Worm (Caenorhabditis elegans) whole organism, L2 larva: ENCODE results near the gene npp-20.

Experiments
- C34F6.9 ChIP-seq: fragments of 150-350 bp; optimal IDR thresholded peaks from 2 replicates; lab custom pipeline; 2014; ENCODE audit warnings: missing biosample characterization, missing genetic modification characterization
- Y55F3AM.14 ChIP-seq: fragments of 200-800 bp; sonication (Bioruptor generic); optimal IDR thresholded peaks from 2 replicates; lab custom pipeline; 2018; ENCODE audit warnings: mild to moderate bottlenecking, missing genetic modification characterization, missing compliant biosample characterization
- alr-1 ChIP-seq: fragments of 150-350 bp; optimal IDR thresholded peaks from 2 replicates; lab custom pipeline; 2014; ENCODE audit warnings: missing biosample characterization, missing genetic modification characterization
- ama-1 ChIP-seq: fragments of 150-350 bp; optimal IDR thresholded peaks from 2 replicates; lab custom pipeline; 2018; ENCODE audit warnings: inconsistent platforms
- blmp-1 ChIP-seq: sonication (generic microtip); optimal IDR thresholded peaks from 2 replicates; lab custom pipeline; 2017; ENCODE audit warnings: missing genetic modification characterization, mild to moderate bottlenecking, missing compliant biosample characterization, antibody characterized with exemption, moderate library complexity; ENCODE audit not compliant: insufficient read depth
- ceh-82 ChIP-seq: fragments of 150-350 bp; optimal IDR thresholded peaks from 2 replicates; lab custom pipeline; 2014; ENCODE audit warnings: missing biosample characterization, missing genetic modification characterization
- crh-2 ChIP-seq: sonication (generic microtip); optimal IDR thresholded peaks from 2 replicates; lab custom pipeline; 2017; ENCODE audit warnings: missing biosample characterization, missing genetic modification characterization
- dmd-4 ChIP-seq: sonication (generic microtip); optimal IDR thresholded peaks from 2 replicates; lab custom pipeline; 2017; ENCODE audit warnings: missing biosample characterization, missing genetic modification characterization
- egl-27 ChIP-seq: sonication (generic microtip); optimal IDR thresholded peaks from 3 replicates; lab custom pipeline; 2017; ENCODE audit warnings: missing biosample characterization, missing genetic modification reagents, missing genetic modification characterization
- elt-1 ChIP-seq: fragments of 150-350 bp; optimal IDR thresholded peaks from 2 replicates; lab custom pipeline; 2014; ENCODE audit warnings: missing biosample characterization, missing genetic modification characterization
- fos-1 ChIP-seq: fragments of 150-350 bp; optimal IDR thresholded peaks from 2 replicates; lab custom pipeline; 2014; ENCODE audit warnings: missing biosample characterization, missing genetic modification characterization
- lin-11 ChIP-seq: fragments of 150-350 bp; sonication (generic microtip); optimal IDR thresholded peaks from 2 replicates; lab custom pipeline; 2014; ENCODE audit warnings: missing biosample characterization, missing genetic modification characterization, inconsistent platforms, mixed read lengths
- lin-39 ChIP-seq: fragments of 150-350 bp; optimal IDR thresholded peaks from 2 replicates; lab custom pipeline; 2014; ENCODE audit warnings: missing biosample characterization, missing genetic modification reagents, missing genetic modification characterization
- lsy-2 ChIP-seq, 2 experiments: fragments of 150-350 bp in 1 of 2; sonication (generic microtip) in 1 of 2; optimal IDR thresholded peaks; 2 replicates each; lab custom pipeline; 2014 to 2017; ENCODE audit warnings: missing biosample characterization in 2 of 2, missing genetic modification characterization in 2 of 2
- mab-5 ChIP-seq: fragments of 150-350 bp; optimal IDR thresholded peaks from 2 replicates; lab custom pipeline; 2014; ENCODE audit warnings: missing biosample characterization, missing genetic modification characterization
- nhr-11 ChIP-seq: fragments of 150-350 bp; optimal IDR thresholded peaks from 2 replicates; lab custom pipeline; 2014; ENCODE audit warnings: missing biosample characterization, missing genetic modification characterization
- nhr-12 ChIP-seq: fragments of 150-350 bp; optimal IDR thresholded peaks from 2 replicates; lab custom pipeline; 2014; ENCODE audit warnings: missing biosample characterization, missing genetic modification characterization
- nhr-129 ChIP-seq: fragments of 150-350 bp; optimal IDR thresholded peaks from 2 replicates; lab custom pipeline; 2014; ENCODE audit warnings: missing biosample characterization, missing genetic modification characterization
- nhr-21 ChIP-seq: fragments of 150-350 bp; optimal IDR thresholded peaks from 2 replicates; lab custom pipeline; 2014; ENCODE audit warnings: missing biosample characterization, missing genetic modification characterization
- nhr-23 ChIP-seq: fragments of 150-350 bp; optimal IDR thresholded peaks from 2 replicates; lab custom pipeline; 2014; ENCODE audit warnings: missing biosample characterization, missing genetic modification reagents, missing genetic modification characterization
- nhr-25 ChIP-seq: fragments of 150-350 bp; sonication (generic microtip); optimal IDR thresholded peaks from 3 replicates; lab custom pipeline; 2014; ENCODE audit warnings: missing biosample characterization, missing genetic modification characterization
- nhr-6 ChIP-seq: fragments of 150-350 bp; optimal IDR thresholded peaks from 2 replicates; lab custom pipeline; 2014; ENCODE audit warnings: missing biosample characterization, missing genetic modification characterization
- peb-1 ChIP-seq: fragments of 150-350 bp; optimal IDR thresholded peaks from 2 replicates; lab custom pipeline; 2014; ENCODE audit warnings: missing biosample characterization, missing genetic modification characterization
- sma-3 ChIP-seq: sonication (generic microtip); optimal IDR thresholded peaks from 2 replicates; lab custom pipeline; 2016; ENCODE audit warnings: missing genetic modification reagents, missing genetic modification characterization, missing compliant biosample characterization
- sma-9 ChIP-seq, 2 experiments: fragments of 150-350 bp in 1 of 2; sonication (generic microtip) in 1 of 2; optimal IDR thresholded peaks; 2 replicates each; lab custom pipeline; 2014 to 2016; ENCODE audit warnings: missing genetic modification characterization in 2 of 2, mild to moderate bottlenecking in 1 of 2, missing biosample characterization in 1 of 2, missing compliant biosample characterization in 1 of 2, missing genetic modification reagents in 1 of 2, moderate library complexity in 1 of 2
- snpc-4 ChIP-seq: fragments of 150-350 bp; optimal IDR thresholded peaks from 2 replicates; lab custom pipeline; 2014; ENCODE audit warnings: missing biosample characterization, missing genetic modification characterization
- unc-39 ChIP-seq: fragments of 150-350 bp; optimal IDR thresholded peaks from 2 replicates; lab custom pipeline; 2014; ENCODE audit warnings: missing biosample characterization, missing genetic modification characterization
- unc-62 ChIP-seq: fragments of 150-350 bp; optimal IDR thresholded peaks from 2 replicates; lab custom pipeline; 2014; ENCODE audit warnings: missing biosample characterization, missing genetic modification reagents, missing genetic modification characterization
- zag-1 ChIP-seq: fragments of 150-350 bp; optimal IDR thresholded peaks from 2 replicates; lab custom pipeline; 2014; ENCODE audit warnings: missing biosample characterization, missing genetic modification characterization
- ztf-1 ChIP-seq: fragments of 200-800 bp; sonication (Bioruptor generic); conservative IDR thresholded peaks from 2 replicates; pipeline ENCODE4 v1.3.6; 2022; ENCODE audit warnings: missing genetic modification characterization, missing compliant biosample characterization

Gene npp-20

DNA sequence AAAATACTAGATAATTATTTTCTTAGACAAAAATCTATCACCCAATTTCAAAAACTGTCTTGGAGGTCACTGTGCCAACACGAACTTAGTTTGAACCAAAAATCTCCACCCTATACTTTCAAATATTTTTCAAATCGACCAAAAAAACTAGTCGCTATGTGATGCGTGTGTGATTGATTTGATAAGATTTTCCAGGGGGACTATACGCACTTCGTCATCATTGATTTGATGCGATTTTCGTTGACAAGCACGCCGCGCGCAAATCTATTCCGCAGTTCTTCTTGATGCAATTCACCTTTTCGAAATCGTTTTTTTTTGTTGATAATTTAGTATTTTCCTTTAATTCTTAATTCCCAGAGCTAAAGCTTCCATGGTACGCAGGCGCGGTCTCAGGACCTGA lies 42.4 kb downstream of the npp-20 start:
- TF ChIP-seq sma-3 (peak; percentile 17), ceh-82 (no peak), dmd-4 (tag; lab: Kevin White, UChicago) (no peak), nhr-23 (tag; lab: Kevin White, UChicago) (no peak), fos-1 (tag; lab: Kevin White, UChicago) (peak; percentile 8), crh-2 (tag; lab: Kevin White, UChicago) (no peak), sma-9 (GFP tag; optimal IDR thresholded peaks at IDR 0.05; lab: Kevin White, UChicago) (no peak), sma-9 (tag; optimal IDR thresholded peaks at IDR 0.05; lab: Kevin White, UChicago) (no peak), snpc-4 (no peak), alr-1 (tag; lab: Kevin White, UChicago) (no peak), nhr-25 (peak; percentile 1)

DNA sequence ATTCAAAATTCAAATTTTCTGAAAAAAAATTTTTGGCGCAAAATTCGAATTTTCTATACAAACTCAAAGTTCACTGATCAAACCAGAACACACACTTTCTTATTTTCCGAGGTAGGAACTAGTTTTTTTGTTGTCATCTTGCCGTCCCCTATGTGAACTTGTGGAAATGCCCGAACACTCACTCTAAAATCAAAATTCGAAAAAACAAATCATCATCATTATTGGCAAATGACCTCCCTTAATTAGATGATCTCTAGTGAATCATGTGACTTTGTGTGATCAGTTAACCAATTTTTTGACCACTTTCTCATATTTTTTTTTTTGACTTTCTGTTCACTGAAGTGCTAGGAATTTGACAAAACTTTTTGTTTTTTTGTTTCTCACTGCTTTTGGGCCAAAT lies 43.3 kb downstream of the npp-20 start:
- TF ChIP-seq nhr-25 (peak; percentile 31), sma-3 (peak; percentile 9), nhr-11 (no peak), nhr-12 (no peak)

DNA sequence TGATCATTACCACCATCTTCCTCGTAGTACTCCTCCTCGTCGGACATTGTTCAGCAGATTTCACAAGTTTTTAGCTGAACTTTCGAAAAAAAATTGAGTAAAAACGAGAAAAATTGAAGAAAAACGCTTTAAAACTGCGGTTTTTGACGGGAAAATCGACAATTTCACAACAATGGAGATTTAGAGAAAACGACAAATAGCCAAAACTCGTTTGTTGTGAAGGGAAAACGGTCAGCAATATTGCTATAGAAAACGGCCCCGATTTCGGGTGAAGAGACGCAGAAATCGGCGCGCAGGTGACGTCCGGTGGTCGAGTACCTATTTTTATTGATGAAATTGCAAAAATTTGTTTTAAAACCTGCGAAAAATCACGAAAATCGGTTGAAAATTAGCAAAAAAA lies 49.9 kb downstream of the npp-20 start, which contains the start of gene clp-7:
TSS of gene clp-7 (minus strand) at position 47 of the 400 bp plus-strand sequence.
- TF ChIP-seq elt-1 (tag; lab: Kevin White, UChicago) (no peak), nhr-25 (peak; percentile 24)
- TF ChIP-seq, all 48 proteins: peak for 1

DNA sequence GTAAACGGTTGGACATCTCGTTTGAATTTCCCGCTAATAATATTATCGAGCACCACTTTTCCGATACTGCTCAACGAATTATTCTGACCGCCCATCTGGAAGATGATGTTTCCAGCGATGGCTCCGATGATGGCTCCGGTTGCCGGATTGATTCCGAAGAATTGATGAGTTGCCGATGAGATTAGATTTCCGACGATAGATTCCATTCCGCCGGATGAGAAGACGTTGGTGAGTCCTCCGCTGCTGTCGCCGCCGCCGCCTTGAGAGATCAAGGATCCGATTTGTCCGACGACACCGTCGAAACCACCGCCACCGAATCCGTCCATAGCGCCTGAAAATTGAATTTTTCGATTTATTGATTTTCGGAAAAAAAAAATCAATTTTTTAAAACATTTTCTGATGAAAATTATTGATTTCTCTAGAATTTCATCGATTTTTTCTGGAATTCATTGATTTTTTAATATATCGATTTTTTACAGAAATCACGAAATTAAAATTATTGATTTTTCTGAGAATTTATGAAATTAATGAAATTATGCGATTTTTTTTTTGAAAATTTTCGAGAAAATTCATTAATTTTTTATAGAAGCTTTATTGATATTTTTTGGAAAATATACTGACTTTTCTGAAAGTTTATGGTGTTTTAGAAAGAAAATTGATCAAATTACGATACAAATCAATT lies 51.7 kb downstream of the npp-20 start:
- TF ChIP-seq blmp-1 (tag; lab: Kevin White, UChicago) (no peak), nhr-21 (tag; lab: Kevin White, UChicago) (no peak), nhr-6 (tag; lab: Kevin White, UChicago) (no peak), lsy-2 (tag; optimal IDR thresholded peaks at IDR 0.05; lab: Kevin White, UChicago) (no peak), nhr-129 (tag; lab: Kevin White, UChicago) (no peak), C34F6.9 (tag; lab: Kevin White, UChicago) (no peak), nhr-25 (no peak), lin-11 (tag; lab: Kevin White, UChicago) (no peak), ama-1 (lab: Kevin White, UChicago) (no peak), elt-1 (tag; lab: Kevin White, UChicago) (no peak), egl-27 (tag; lab: Kevin White, UChicago) (no peak), mab-5 (tag; lab: Kevin White, UChicago) (no peak), zag-1 (tag; lab: Kevin White, UChicago) (no peak)

DNA sequence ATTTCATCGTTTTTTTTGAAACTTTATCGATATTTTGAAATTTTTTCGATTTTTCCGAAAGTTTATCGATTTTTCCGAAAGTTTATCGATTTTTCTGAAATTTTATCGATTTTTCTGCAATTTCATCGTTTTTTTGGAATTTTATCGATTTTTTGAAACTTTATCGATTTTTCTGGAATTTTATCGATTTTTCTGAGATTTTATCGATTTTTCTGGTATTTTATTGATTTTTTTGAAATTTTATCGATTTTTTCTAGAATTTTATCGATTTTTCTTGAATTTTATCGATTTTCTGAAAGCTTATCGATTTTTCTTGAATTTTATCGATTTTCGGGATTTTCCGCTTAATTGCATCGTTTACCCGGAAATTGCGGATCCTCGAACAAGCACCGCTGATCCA lies 52.3 kb downstream of the npp-20 start:
- TF ChIP-seq mab-5 (tag; lab: Kevin White, UChicago) = no peak
- no peak for TF ChIP-seq sma-9 (GFP tag; optimal IDR thresholded peaks at IDR 0.05; lab: Kevin White, UChicago)
- no peak for TF ChIP-seq sma-9 (tag; optimal IDR thresholded peaks at IDR 0.05; lab: Kevin White, UChicago)
- TF ChIP-seq elt-1 (tag; lab: Kevin White, UChicago) = no peak
- TF ChIP-seq lin-39 (tag; lab: Kevin White, UChicago) = no peak
- TF ChIP-seq unc-62 = no peak
- TF ChIP-seq nhr-25 = no peak
- no peak for TF ChIP-seq ztf-1
- TF ChIP-seq crh-2 (tag; lab: Kevin White, UChicago) = no peak
- no peak for TF ChIP-seq peb-1 (tag; lab: Kevin White, UChicago)
- TF ChIP-seq unc-39 = no peak
- no peak for TF ChIP-seq alr-1 (tag; lab: Kevin White, UChicago)
- TF ChIP-seq nhr-12 = no peak
- no peak for TF ChIP-seq Y55F3AM.14 (GFP tag; lab: Kevin White, UChicago)
